Worm (Caenorhabditis elegans): ENCODE results near the gene srw-122.
"Not testable (repeated sequence)": the region's sequence is repeated elsewhere in the genome, so short reads cannot be mapped to it uniquely, and the experiment has no call there.

Gene srw-122

ce11 chrV:2983351-2983750 is 31.3 kb upstream of the srw-122 start, which contains the start of gene srw-117:
TSS of gene srw-117 (minus strand) at chrV:2983451.
- TF ChIP-seq aly-1 (tag; optimal IDR thresholded peaks at IDR 0.05) (no peak), hmg-4 (GFP tag; optimal IDR thresholded peaks at IDR 0.05) (no peak)

- no peak for TF ChIP-seq ama-1 (optimal IDR thresholded peaks at IDR 0.05)
- no peak for TF ChIP-seq hmg-4 (GFP tag; optimal IDR thresholded peaks at IDR 0.05)
- TF ChIP-seq F13C5.2 (tag; optimal IDR thresholded peaks at IDR 0.05): no peak
- TF ChIP-seq ceh-13 (GFP tag; optimal IDR thresholded peaks at IDR 0.05): no peak
- TF ChIP-seq pes-1 (GFP tag; IDR thresholded peaks at IDR 0.05): no peak
- no peak for TF ChIP-seq scrt-1 (GFP tag; IDR thresholded peaks at IDR 0.05)
- no peak for TF ChIP-seq aly-1 (tag; optimal IDR thresholded peaks at IDR 0.05)
- TF ChIP-seq flt-1 (GFP tag; IDR thresholded peaks at IDR 0.05): no peak
- no peak for TF ChIP-seq ets-7 (tag; optimal IDR thresholded peaks at IDR 0.05)
- no peak for TF ChIP-seq ceh-36 (tag; optimal IDR thresholded peaks at IDR 0.05)
- no peak for TF ChIP-seq hnd-1 (tag; optimal IDR thresholded peaks at IDR 0.05)
- no peak for TF ChIP-seq B0310.2 (tag; optimal IDR thresholded peaks at IDR 0.05)
- TF ChIP-seq tbx-37 (GFP tag; conservative IDR thresholded peaks at IDR 0.05): no peak
- TF ChIP-seq tra-4 (tag; optimal IDR thresholded peaks at IDR 0.05): no peak
- no peak for TF ChIP-seq sea-1 (GFP tag; conservative IDR thresholded peaks at IDR 0.05)
- TF ChIP-seq tbx-11 (GFP tag; IDR thresholded peaks at IDR 0.05): no peak
- no peak for TF ChIP-seq hmbx-1 (tag; optimal IDR thresholded peaks at IDR 0.05)
Measured at ce11 chrV:2979978-2980377, 28.0 kb upstream of the srw-122 start, which contains the start of gene srw-118. TSS of gene srw-118 (minus strand) at chrV:2980078.

ce11 chrV:2976287-2976686 is 24.3 kb upstream of the srw-122 start, which contains the start of gene srw-124:
TSS of gene srw-124 (plus strand) at chrV:2976587.
- TF ChIP-seq hnd-1 (tag; optimal IDR thresholded peaks at IDR 0.05) (no peak), F13C5.2 (tag; optimal IDR thresholded peaks at IDR 0.05) (no peak), tra-4 (tag; optimal IDR thresholded peaks at IDR 0.05) (no peak), hmg-4 (GFP tag; optimal IDR thresholded peaks at IDR 0.05) (no peak), tbx-37 (GFP tag; conservative IDR thresholded peaks at IDR 0.05) (no peak), B0310.2 (tag; optimal IDR thresholded peaks at IDR 0.05) (no peak), flt-1 (GFP tag; IDR thresholded peaks at IDR 0.05) (no peak), ama-1 (optimal IDR thresholded peaks at IDR 0.05) (no peak), ceh-13 (GFP tag; optimal IDR thresholded peaks at IDR 0.05) (no peak), pes-1 (GFP tag; IDR thresholded peaks at IDR 0.05) (no peak), scrt-1 (GFP tag; IDR thresholded peaks at IDR 0.05) (no peak), hmbx-1 (tag; optimal IDR thresholded peaks at IDR 0.05) (no peak), ceh-36 (tag; optimal IDR thresholded peaks at IDR 0.05) (no peak), tbx-11 (GFP tag; IDR thresholded peaks at IDR 0.05) (no peak), sea-1 (GFP tag; conservative IDR thresholded peaks at IDR 0.05) (no peak), aly-1 (tag; optimal IDR thresholded peaks at IDR 0.05) (no peak), ets-7 (tag; optimal IDR thresholded peaks at IDR 0.05) (no peak)

ce11 chrV:2975285-2975684 is 23.3 kb upstream of the srw-122 start, which contains the start of gene srw-123:
TSS of gene srw-123 (minus strand) at chrV:2975385.
- TF ChIP-seq F13C5.2 (tag; optimal IDR thresholded peaks at IDR 0.05); tbx-11 (GFP tag; IDR thresholded peaks at IDR 0.05); tbx-37 (GFP tag; conservative IDR thresholded peaks at IDR 0.05): not testable (repeated sequence)

- no peak for TF ChIP-seq aly-1 (tag; optimal IDR thresholded peaks at IDR 0.05)
- TF ChIP-seq hnd-1 (tag; optimal IDR thresholded peaks at IDR 0.05): no peak
- TF ChIP-seq scrt-1 (GFP tag; IDR thresholded peaks at IDR 0.05): no peak
- TF ChIP-seq hmbx-1 (tag; optimal IDR thresholded peaks at IDR 0.05): no peak
- no peak for TF ChIP-seq hmg-4 (GFP tag; optimal IDR thresholded peaks at IDR 0.05)
- TF ChIP-seq ama-1 (optimal IDR thresholded peaks at IDR 0.05): no peak
- no peak for TF ChIP-seq ets-7 (tag; optimal IDR thresholded peaks at IDR 0.05)
- TF ChIP-seq F13C5.2 (tag; optimal IDR thresholded peaks at IDR 0.05): no peak
- no peak for TF ChIP-seq flt-1 (GFP tag; IDR thresholded peaks at IDR 0.05)
- TF ChIP-seq tbx-11 (GFP tag; IDR thresholded peaks at IDR 0.05): no peak
- TF ChIP-seq ceh-13 (GFP tag; optimal IDR thresholded peaks at IDR 0.05): no peak
- no peak for TF ChIP-seq tbx-37 (GFP tag; conservative IDR thresholded peaks at IDR 0.05)
- TF ChIP-seq tra-4 (tag; optimal IDR thresholded peaks at IDR 0.05): no peak
- no peak for TF ChIP-seq pes-1 (GFP tag; IDR thresholded peaks at IDR 0.05)
- TF ChIP-seq sea-1 (GFP tag; conservative IDR thresholded peaks at IDR 0.05): no peak
- TF ChIP-seq ceh-36 (tag; optimal IDR thresholded peaks at IDR 0.05): no peak
- no peak for TF ChIP-seq B0310.2 (tag; optimal IDR thresholded peaks at IDR 0.05)
Measured at ce11 chrV:2971307-2971999, 19.5 kb upstream of the srw-122 start, which contains the start of gene srw-129. TSS of gene srw-129 (plus strand) at chrV:2971949.

ce11 chrV:2964786-2965185 is 12.8 kb upstream of the srw-122 start, which contains the start of gene srh-88:
TSS of gene srh-88 (minus strand) at chrV:2964886.
- TF ChIP-seq F13C5.2 (tag; optimal IDR thresholded peaks at IDR 0.05) (no peak), hmbx-1 (tag; optimal IDR thresholded peaks at IDR 0.05) (no peak), ets-7 (tag; optimal IDR thresholded peaks at IDR 0.05) (no peak), hnd-1 (tag; optimal IDR thresholded peaks at IDR 0.05) (no peak)

ce11 chrV:2962960-2963359 is 11.0 kb upstream of the srw-122 start, which contains the start of gene srw-138:
TSS of gene srw-138 (minus strand) at chrV:2963060.
- TF ChIP-seq B0310.2 (tag; optimal IDR thresholded peaks at IDR 0.05) (no peak), tbx-11 (GFP tag; IDR thresholded peaks at IDR 0.05) (no peak), ama-1 (optimal IDR thresholded peaks at IDR 0.05) (no peak), sea-1 (GFP tag; conservative IDR thresholded peaks at IDR 0.05) (no peak), hmbx-1 (tag; optimal IDR thresholded peaks at IDR 0.05) (no peak), tbx-37 (GFP tag; conservative IDR thresholded peaks at IDR 0.05) (no peak), hnd-1 (tag; optimal IDR thresholded peaks at IDR 0.05) (no peak)

- TF ChIP-seq hmg-4 (GFP tag; optimal IDR thresholded peaks at IDR 0.05) (no peak), tbx-37 (GFP tag; conservative IDR thresholded peaks at IDR 0.05) (no peak), tra-4 (tag; optimal IDR thresholded peaks at IDR 0.05) (no peak), flt-1 (GFP tag; IDR thresholded peaks at IDR 0.05) (no peak), aly-1 (tag; optimal IDR thresholded peaks at IDR 0.05) (no peak), ama-1 (optimal IDR thresholded peaks at IDR 0.05) (no peak), F13C5.2 (tag; optimal IDR thresholded peaks at IDR 0.05) (no peak), hmbx-1 (tag; optimal IDR thresholded peaks at IDR 0.05) (no peak), ceh-13 (GFP tag; optimal IDR thresholded peaks at IDR 0.05) (no peak), sea-1 (GFP tag; conservative IDR thresholded peaks at IDR 0.05) (no peak), tbx-11 (GFP tag; IDR thresholded peaks at IDR 0.05) (no peak), B0310.2 (tag; optimal IDR thresholded peaks at IDR 0.05) (no peak)
Measured at ce11 chrV:2960894-2961293, 8.9 kb upstream of the srw-122 start, which contains the start of gene srw-144. TSS of gene srw-144 (minus strand) at chrV:2960994.

Measured in whole organism, early embryonic.